Worm (Caenorhabditis elegans): ENCODE measurements around the gene let-767.

ce11 chrIII:6324139-6324538 is 15.6 kb downstream of the let-767 start, which contains the start of gene C56G2.5:
- TF ChIP-seq nhr-25 (tag; optimal IDR thresholded peaks at IDR 0.05) (no peak), elt-3 (tag; optimal IDR thresholded peaks at IDR 0.05) (no peak), nhr-10 (tag; optimal IDR thresholded peaks at IDR 0.05) (no peak), snpc-4 (tag; optimal IDR thresholded peaks at IDR 0.05) (no peak), ceh-82 (tag; optimal IDR thresholded peaks at IDR 0.05) (no peak), lin-11 (tag; optimal IDR thresholded peaks at IDR 0.05) (no peak), mdl-1 (tag; optimal IDR thresholded peaks at IDR 0.05) (no peak), nhr-77 (tag; optimal IDR thresholded peaks at IDR 0.05) (no peak), ceh-16 (tag; optimal IDR thresholded peaks at IDR 0.05) (no peak), C34F6.9 (tag; optimal IDR thresholded peaks at IDR 0.05) (no peak), gmeb-1 (tag; optimal IDR thresholded peaks at IDR 0.05) (no peak), ZK546.5 (tag; optimal IDR thresholded peaks at IDR 0.05) (no peak)

Measured in whole organism, L2 larva.